Worm (Caenorhabditis elegans): ENCODE measurements around the gene T05B4.9.

T05B4.9 gene

DNA sequence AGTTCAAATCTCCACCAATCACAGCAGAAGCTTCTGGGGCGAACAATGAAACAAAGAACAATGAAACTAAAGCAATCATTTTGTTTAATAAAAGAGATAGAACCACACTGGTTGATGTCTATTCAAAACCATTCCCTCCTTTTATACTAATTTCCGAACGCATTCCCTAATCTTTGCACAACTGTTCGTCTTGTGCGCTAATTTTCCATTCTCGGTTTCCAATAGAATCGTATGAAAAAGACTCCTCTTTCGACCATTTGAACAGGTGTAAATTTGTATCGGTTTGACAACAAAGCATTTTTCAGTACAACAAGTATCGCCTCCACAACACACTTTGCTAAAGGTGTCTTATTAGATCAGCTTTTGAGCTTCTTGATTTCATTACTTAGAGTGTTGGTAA, 2.2 kb downstream of the T05B4.9 start, which contains the start of gene T05B4.8:
Gene T05B4.8, minus strand, starts transcription at position 101 of the 400 bp plus-strand sequence.
- no peak for TF ChIP-seq aly-2 (tag; optimal IDR thresholded peaks at IDR 0.05)
- no peak for TF ChIP-seq elt-3 (tag; optimal IDR thresholded peaks at IDR 0.05)
- TF ChIP-seq skn-1 (tag; optimal IDR thresholded peaks at IDR 0.05) = no peak
- no peak for TF ChIP-seq lin-13 (GFP tag; optimal IDR thresholded peaks at IDR 0.05)
- TF ChIP-seq lsy-2 (tag; optimal IDR thresholded peaks at IDR 0.05) = no peak

DNA sequence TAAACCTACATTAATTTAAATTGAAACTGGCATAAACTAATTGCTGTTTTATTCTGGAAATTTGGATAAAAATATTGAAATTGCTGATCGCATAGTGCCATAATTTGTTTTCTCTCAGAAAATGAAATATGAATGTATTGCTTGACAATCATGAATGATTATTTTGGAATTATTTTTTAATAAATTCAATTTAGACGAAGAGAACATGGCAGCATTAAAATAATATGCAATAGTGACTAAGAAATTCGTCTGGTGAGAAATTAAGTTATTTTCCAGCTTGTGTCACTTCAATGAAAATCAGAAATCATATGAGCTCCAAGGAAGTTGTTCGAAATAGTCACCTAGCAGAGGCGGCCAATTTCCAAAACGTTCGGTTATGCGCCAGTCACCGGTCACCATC, 3.6 kb downstream of the T05B4.9 start, which contains the start of gene srw-133:
Gene srw-133, minus strand, starts transcription at position 101 of the 400 bp plus-strand sequence.
- no peak for TF ChIP-seq lin-13 (GFP tag; optimal IDR thresholded peaks at IDR 0.05)
- no peak for TF ChIP-seq nhr-23 (tag; optimal IDR thresholded peaks at IDR 0.05)
- TF ChIP-seq nhr-10 (tag; optimal IDR thresholded peaks at IDR 0.05) = no peak
- no peak for TF ChIP-seq unc-39 (tag; optimal IDR thresholded peaks at IDR 0.05)
- no peak for TF ChIP-seq fos-1 (tag; optimal IDR thresholded peaks at IDR 0.05)
- no peak for TF ChIP-seq nhr-21 (tag; optimal IDR thresholded peaks at IDR 0.05)
- no peak for TF ChIP-seq R02D3.7 (tag; optimal IDR thresholded peaks at IDR 0.05)
- TF ChIP-seq sma-9 (GFP tag; optimal IDR thresholded peaks at IDR 0.05) = no peak
- TF ChIP-seq sma-9 (tag; optimal IDR thresholded peaks at IDR 0.05) = no peak
- TF ChIP-seq peb-1 (tag; optimal IDR thresholded peaks at IDR 0.05) = no peak
- no peak for TF ChIP-seq nhr-11 (tag; optimal IDR thresholded peaks at IDR 0.05)
- no peak for TF ChIP-seq aly-2 (tag; optimal IDR thresholded peaks at IDR 0.05)

DNA sequence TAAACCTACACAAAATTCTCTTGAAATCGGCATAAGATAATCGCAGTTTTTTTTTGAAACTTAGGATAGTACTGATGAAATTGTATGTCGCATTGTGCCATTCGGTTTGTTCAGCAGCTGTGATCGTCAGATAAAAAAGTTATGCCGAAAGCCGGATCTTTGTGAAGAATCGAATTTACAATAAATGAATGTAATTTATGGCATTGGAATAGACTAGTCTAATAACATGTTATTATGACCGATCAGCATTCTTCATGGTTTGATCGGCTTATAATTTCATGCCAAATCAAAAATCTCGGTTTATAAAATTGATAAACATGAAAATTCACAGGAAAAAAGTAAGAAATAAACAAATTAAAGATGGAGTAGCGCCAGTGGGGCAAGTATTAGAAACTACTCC, 5.7 kb downstream of the T05B4.9 start, which contains the start of gene srw-134:
Gene srw-134, minus strand, starts transcription at position 101 of the 400 bp plus-strand sequence.
- TF ChIP-seq fos-1 (tag; optimal IDR thresholded peaks at IDR 0.05) (no peak), nhr-25 (tag; optimal IDR thresholded peaks at IDR 0.05) (no peak), C34F6.9 (tag; optimal IDR thresholded peaks at IDR 0.05) (no peak), ztf-4 (tag; optimal IDR thresholded peaks at IDR 0.05) (no peak), ama-1 (optimal IDR thresholded peaks at IDR 0.05) (no peak), aly-2 (tag; optimal IDR thresholded peaks at IDR 0.05) (no peak), elt-1 (tag; optimal IDR thresholded peaks at IDR 0.05) (no peak)

DNA sequence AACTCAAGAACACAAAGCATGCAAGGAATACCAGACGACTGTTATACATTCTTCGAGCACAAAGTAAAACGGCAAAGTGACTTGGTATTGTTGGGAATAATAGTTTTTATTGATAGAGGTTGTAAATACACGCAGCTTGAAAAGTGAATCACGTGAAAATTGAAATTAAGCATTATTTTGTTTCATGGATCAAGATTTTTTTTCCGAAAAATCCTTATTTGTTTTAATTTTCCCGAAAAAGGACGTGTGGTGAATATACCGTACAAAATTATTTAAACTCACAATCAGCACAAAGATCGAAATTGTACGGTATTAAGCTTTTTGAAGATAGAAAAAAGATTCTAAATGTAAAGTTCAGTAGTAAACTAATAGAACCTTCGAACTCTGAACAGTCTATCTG, 8.4 kb downstream of the T05B4.9 start, which contains the start of gene clc-18:
Gene clc-18, minus strand, starts transcription at position 101 of the 400 bp plus-strand sequence.
- no peak for TF ChIP-seq mbf-1 (tag; optimal IDR thresholded peaks at IDR 0.05)
- no peak for TF ChIP-seq zag-1 (tag; optimal IDR thresholded peaks at IDR 0.05)
- TF ChIP-seq elt-1 (tag; optimal IDR thresholded peaks at IDR 0.05) = no peak
- TF ChIP-seq nhr-25 (tag; optimal IDR thresholded peaks at IDR 0.05) = no peak
- no peak for TF ChIP-seq sma-9 (GFP tag; optimal IDR thresholded peaks at IDR 0.05)
- TF ChIP-seq sma-9 (tag; optimal IDR thresholded peaks at IDR 0.05) = no peak
- TF ChIP-seq sma-3 (GFP tag; optimal IDR thresholded peaks at IDR 0.05) = no peak
- no peak for TF ChIP-seq crh-2 (tag; optimal IDR thresholded peaks at IDR 0.05)
- TF ChIP-seq ztf-11 (tag; optimal IDR thresholded peaks at IDR 0.05) = no peak
- no peak for TF ChIP-seq lin-11 (tag; optimal IDR thresholded peaks at IDR 0.05)
- TF ChIP-seq C34F6.9 (tag; optimal IDR thresholded peaks at IDR 0.05) = no peak
- TF ChIP-seq mab-5 (tag; optimal IDR thresholded peaks at IDR 0.05) = no peak
- no peak for TF ChIP-seq ZK546.5 (tag; optimal IDR thresholded peaks at IDR 0.05)
- no peak for TF ChIP-seq nhr-21 (tag; optimal IDR thresholded peaks at IDR 0.05)
- no peak for TF ChIP-seq sem-4 (tag; optimal IDR thresholded peaks at IDR 0.05)
- TF ChIP-seq lin-13 (GFP tag; optimal IDR thresholded peaks at IDR 0.05) = no peak
- TF ChIP-seq fos-1 (tag; optimal IDR thresholded peaks at IDR 0.05) = no peak
- TF ChIP-seq ceh-16 (tag; optimal IDR thresholded peaks at IDR 0.05) = no peak
- no peak for TF ChIP-seq egl-27 (tag; optimal IDR thresholded peaks at IDR 0.05)

ce11 chrV:4106688-4107087, 11.5 kb downstream of the T05B4.9 start:
- TF ChIP-seq ama-1 (optimal IDR thresholded peaks at IDR 0.05) = no peak
- TF ChIP-seq mab-5 (tag; optimal IDR thresholded peaks at IDR 0.05) = no peak
- TF ChIP-seq sma-3 (GFP tag; optimal IDR thresholded peaks at IDR 0.05) = no peak
- no peak for TF ChIP-seq ztf-11 (tag; optimal IDR thresholded peaks at IDR 0.05)
- no peak for TF ChIP-seq lsy-2 (tag; optimal IDR thresholded peaks at IDR 0.05)
- TF ChIP-seq gmeb-1 (tag; optimal IDR thresholded peaks at IDR 0.05) = no peak
- no peak for TF ChIP-seq dmd-4 (tag; optimal IDR thresholded peaks at IDR 0.05)
- TF ChIP-seq ZK546.5 (tag; optimal IDR thresholded peaks at IDR 0.05) = no peak
- no peak for TF ChIP-seq lin-13 (GFP tag; optimal IDR thresholded peaks at IDR 0.05)
- TF ChIP-seq unc-39 (tag; optimal IDR thresholded peaks at IDR 0.05) = no peak

DNA sequence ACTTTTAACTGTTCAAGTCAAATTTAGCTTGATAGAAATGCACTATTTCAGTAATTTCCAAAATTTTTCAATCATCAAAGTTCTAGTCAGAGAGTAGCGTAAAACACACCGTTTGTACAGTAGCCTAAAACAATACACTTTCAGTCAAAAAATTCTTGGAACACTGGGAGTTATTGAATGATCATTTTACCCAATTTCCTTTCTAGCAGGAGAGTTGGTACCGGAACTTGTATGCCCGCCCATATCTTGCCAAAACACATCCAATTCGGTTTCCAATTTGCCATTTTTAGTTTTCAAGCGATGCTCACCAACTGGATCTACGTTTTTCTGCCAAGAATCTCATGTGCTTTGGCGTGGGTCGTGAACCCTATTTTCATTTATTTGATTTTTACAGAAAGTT, 13.9 kb downstream of the T05B4.9 start, which contains the start of gene srj-39:
Gene srj-39, plus strand, starts transcription at position 301 of the 400 bp plus-strand sequence.
- TF ChIP-seq mab-5 (tag; optimal IDR thresholded peaks at IDR 0.05) (no peak), unc-62 (GFP tag; optimal IDR thresholded peaks at IDR 0.05) (no peak), ztf-1 (GFP tag; conservative IDR thresholded peaks at IDR 0.05) (no peak), aly-2 (tag; optimal IDR thresholded peaks at IDR 0.05) (no peak), sem-4 (tag; optimal IDR thresholded peaks at IDR 0.05) (no peak), elt-3 (tag; optimal IDR thresholded peaks at IDR 0.05) (no peak), sma-3 (GFP tag; optimal IDR thresholded peaks at IDR 0.05) (no peak), ceh-16 (tag; optimal IDR thresholded peaks at IDR 0.05) (no peak), elt-1 (tag; optimal IDR thresholded peaks at IDR 0.05) (no peak), nhr-6 (tag; optimal IDR thresholded peaks at IDR 0.05) (no peak), lin-39 (tag; optimal IDR thresholded peaks at IDR 0.05) (no peak), C34F6.9 (tag; optimal IDR thresholded peaks at IDR 0.05) (no peak), ceh-82 (tag; optimal IDR thresholded peaks at IDR 0.05) (no peak), R02D3.7 (tag; optimal IDR thresholded peaks at IDR 0.05) (no peak)
